Fruit fly (Drosophila melanogaster): ENCODE results near the gene Adgf-A2.

DNA sequence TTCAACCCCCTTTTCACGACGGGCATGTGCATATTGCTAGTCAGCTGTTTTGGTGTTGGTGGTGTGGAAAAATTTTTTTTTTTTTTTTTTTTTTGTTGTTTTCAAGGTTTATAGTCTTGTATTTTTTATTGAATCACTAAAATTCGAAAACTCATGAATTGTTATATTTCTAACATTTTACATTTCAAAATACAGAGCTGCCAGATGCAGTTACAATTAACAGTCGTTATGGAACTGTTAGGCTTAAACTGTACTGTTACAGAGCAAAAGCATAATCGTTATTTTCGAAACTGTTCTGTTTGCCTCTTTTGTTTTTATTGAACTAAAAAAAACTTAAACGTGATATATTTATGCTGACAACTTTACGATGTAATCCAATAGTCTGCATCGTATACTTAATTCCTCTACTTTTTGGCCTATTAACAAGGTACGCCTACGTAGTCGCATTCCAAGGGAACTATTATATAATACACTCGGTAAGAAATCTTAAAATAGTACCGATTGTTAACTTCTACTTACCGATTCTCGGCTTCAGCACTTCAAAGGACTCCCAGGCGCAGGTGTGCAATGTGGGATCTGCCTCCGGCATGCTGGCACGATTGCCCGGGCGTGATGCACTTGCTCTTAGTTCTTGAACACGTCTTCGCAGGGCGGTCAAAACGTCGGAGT lies 42.5 kb upstream of the Adgf-A2 start, which contains the start of gene CG32187:
- TF ChIP-seq CG8478 (optimal IDR thresholded peaks at IDR 0.05): no peak
- TF ChIP-seq CTCF (optimal IDR thresholded peaks at IDR 0.05): no peak

Measured in S2 (cell line).